Fruit fly (Drosophila melanogaster) whole organism, wandering third instar larva: ENCODE measurements around the gene CG17660.

Source experiments
- Abd-B ChIP-seq: fragments of >200 bp; optimal IDR thresholded peaks from 2 replicates; lab custom pipeline; 2017; ENCODE audit warnings: missing biosample characterization, missing genetic modification characterization
- CG32264 ChIP-seq: fragments of 200-800 bp; sonication (Bioruptor generic); optimal IDR thresholded peaks from 2 replicates; lab custom pipeline; 2016; ENCODE audit warnings: missing biosample characterization, missing genetic modification characterization
- CG9705 ChIP-seq: fragments of 200-800 bp; sonication (Bioruptor generic); optimal IDR thresholded peaks from 2 replicates; lab custom pipeline; 2018; ENCODE audit warnings: missing biosample characterization, mild to moderate bottlenecking, missing genetic modification characterization
- CrebA ChIP-seq: fragments of 200-800 bp; sonication (Bioruptor generic); optimal IDR thresholded peaks from 2 replicates; lab custom pipeline; 2016; ENCODE audit warnings: missing biosample characterization, mild to moderate bottlenecking, missing genetic modification characterization, borderline replicate concordance
- Dfd ChIP-seq: fragments of >200 bp; optimal IDR thresholded peaks from 2 replicates; lab custom pipeline; 2017; ENCODE audit warnings: missing biosample characterization, missing genetic modification characterization
- Dif ChIP-seq: fragments of 200-275, 200-300 bp; sonication (Bioruptor generic); optimal IDR thresholded peaks from 2 replicates; lab custom pipeline; 2018; ENCODE audit warnings: missing biosample characterization, missing genetic modification characterization; ENCODE audit not compliant: partially characterized antibody
- GATAd ChIP-seq: sonication (Bioruptor generic); optimal IDR thresholded peaks from 2 replicates; lab custom pipeline; 2016; ENCODE audit warnings: missing biosample characterization, missing genetic modification characterization
- HLH106 ChIP-seq: fragments of 200-800 bp; optimal IDR thresholded peaks from 3 replicates; lab custom pipeline; 2019; ENCODE audit warnings: missing biosample characterization, mild to moderate bottlenecking, missing genetic modification characterization, moderate library complexity
- Hnf4 ChIP-seq: fragments of 200-800 bp; sonication (Bioruptor generic); optimal IDR thresholded peaks from 2 replicates; lab custom pipeline; 2016; ENCODE audit warnings: missing biosample characterization, mild to moderate bottlenecking, missing genetic modification characterization
- Hr78 ChIP-seq: fragments of >200 bp; optimal IDR thresholded peaks from 2 replicates; lab custom pipeline; 2017; ENCODE audit warnings: missing biosample characterization, missing genetic modification characterization
- Hr83 ChIP-seq: fragments of 200-300 bp; sonication (Bioruptor generic); optimal IDR thresholded peaks from 2 replicates; lab custom pipeline; 2016; ENCODE audit warnings: missing biosample characterization, mild to moderate bottlenecking, missing genetic modification characterization, moderate library complexity; ENCODE audit not compliant: poor library complexity, severe bottlenecking
- Jra ChIP-seq: sonication (Bioruptor generic); optimal IDR thresholded peaks from 2 replicates; lab custom pipeline; 2016; ENCODE audit warnings: missing biosample characterization, missing genetic modification characterization
- Mio ChIP-seq: sonication (Bioruptor generic); optimal IDR thresholded peaks from 2 replicates; lab custom pipeline; 2016; ENCODE audit warnings: missing biosample characterization, missing genetic modification characterization
- Myc ChIP-seq: fragments of >200 bp; optimal IDR thresholded peaks from 2 replicates; lab custom pipeline; 2017
- N ChIP-seq: fragments of >200 bp; optimal IDR thresholded peaks from 2 replicates; lab custom pipeline; 2018; ENCODE audit warnings: missing biosample characterization, missing external identifiers, missing genetic modification characterization
- OdsH ChIP-seq: fragments of 200-800 bp; sonication (Bioruptor generic); optimal IDR thresholded peaks from 2 replicates; lab custom pipeline; 2016; ENCODE audit warnings: missing biosample characterization, mild to moderate bottlenecking, missing genetic modification characterization
- Rel ChIP-seq, 2 experiments: fragments of 200-800 bp; sonication (Bioruptor generic) in 1 of 2; optimal IDR thresholded peaks; 2 replicates in 1 of 2; 3 replicates in 1 of 2; lab custom pipeline; 2016 to 2019; ENCODE audit warnings: mild to moderate bottlenecking in 2 of 2, missing biosample characterization in 2 of 2, missing genetic modification characterization in 2 of 2, moderate library complexity in 1 of 2
- Sp1 ChIP-seq: fragments of 200-800 bp; sonication (Bioruptor generic); optimal IDR thresholded peaks from 3 replicates; lab custom pipeline; 2019; ENCODE audit warnings: missing biosample characterization, mild to moderate bottlenecking, missing genetic modification characterization, moderate library complexity
- Vsx2 ChIP-seq: fragments of 200-300, 225-300 bp; sonication (Bioruptor generic); optimal IDR thresholded peaks from 2 replicates; lab custom pipeline; 2018; ENCODE audit warnings: missing biosample characterization, missing genetic modification characterization; ENCODE audit not compliant: partially characterized antibody
- br ChIP-seq: fragments of 200-800 bp; sonication (Bioruptor generic); optimal IDR thresholded peaks from 2 replicates; lab custom pipeline; 2016; ENCODE audit warnings: missing biosample characterization, missing genetic modification characterization
- brk ChIP-seq: fragments of 200-800 bp; sonication (Bioruptor generic); optimal IDR thresholded peaks from 2 replicates; lab custom pipeline; 2016; ENCODE audit warnings: missing biosample characterization, mild to moderate bottlenecking, missing genetic modification characterization
- dl ChIP-seq, 2 experiments: fragments of 175-275, 200-275 bp in 1 of 2; fragments of 200-275 bp in 1 of 2; sonication (Bioruptor generic); optimal IDR thresholded peaks; lab custom pipeline; 2018; ENCODE audit warnings: mild to moderate bottlenecking in 2 of 2, missing biosample characterization in 2 of 2, missing genetic modification characterization in 2 of 2, moderate library complexity in 2 of 2; ENCODE audit not compliant: partially characterized antibody in 2 of 2, insufficient read depth in 1 of 2
- dmrt93B ChIP-seq: fragments of 200-800 bp; sonication (Bioruptor generic); optimal IDR thresholded peaks from 2 replicates; lab custom pipeline; 2018; ENCODE audit warnings: missing biosample characterization, mild to moderate bottlenecking, missing genetic modification characterization
- dsf ChIP-seq: sonication (Bioruptor generic); optimal IDR thresholded peaks from 2 replicates; lab custom pipeline; 2016; ENCODE audit warnings: missing biosample characterization, missing genetic modification characterization, borderline replicate concordance
- ey ChIP-seq: fragments of 200-800 bp; sonication (Bioruptor generic); optimal IDR thresholded peaks from 2 replicates; lab custom pipeline; 2016; ENCODE audit warnings: missing biosample characterization, missing genetic modification characterization
- foxo ChIP-seq, 2 experiments: fragments of 200-800 bp; sonication (Bioruptor generic); optimal IDR thresholded peaks; 2 replicates in 1 of 2; 3 replicates in 1 of 2; lab custom pipeline; 2016 to 2017; ENCODE audit warnings: missing biosample characterization in 2 of 2, missing genetic modification characterization in 2 of 2
- fru ChIP-seq: fragments of 200-800 bp; sonication (Bioruptor generic); optimal IDR thresholded peaks from 3 replicates; lab custom pipeline; 2016; ENCODE audit warnings: missing biosample characterization, mild to moderate bottlenecking, missing genetic modification characterization
- h ChIP-seq: fragments of 200-800 bp; sonication (Bioruptor generic); optimal IDR thresholded peaks from 3 replicates; lab custom pipeline; 2016; ENCODE audit warnings: missing biosample characterization, mild to moderate bottlenecking, missing genetic modification characterization
- jim ChIP-seq: fragments of 175-275, 200-325 bp; sonication (Bioruptor generic); optimal IDR thresholded peaks from 2 replicates; lab custom pipeline; 2016; ENCODE audit warnings: missing biosample characterization, mild to moderate bottlenecking, missing genetic modification characterization
- lola ChIP-seq: fragments of >200 bp; optimal IDR thresholded peaks from 2 replicates; lab custom pipeline; 2017; ENCODE audit warnings: missing biosample characterization, missing genetic modification characterization
- pan ChIP-seq: fragments of >200 bp; optimal IDR thresholded peaks from 2 replicates; lab custom pipeline; 2017
- psq ChIP-seq: fragments of 200-800 bp; sonication (Bioruptor generic); optimal IDR thresholded peaks from 3 replicates; lab custom pipeline; 2017; ENCODE audit warnings: missing biosample characterization, mild to moderate bottlenecking, missing genetic modification characterization, moderate library complexity
- rgr ChIP-seq: fragments of 200-800 bp; sonication (Bioruptor generic); optimal IDR thresholded peaks from 3 replicates; lab custom pipeline; 2016; ENCODE audit warnings: missing biosample characterization, mild to moderate bottlenecking, missing genetic modification characterization
- sage ChIP-seq: fragments of 200-800 bp; sonication (Bioruptor generic); optimal IDR thresholded peaks from 2 replicates; lab custom pipeline; 2016; ENCODE audit warnings: missing biosample characterization, mild to moderate bottlenecking, missing genetic modification characterization
- sv ChIP-seq: fragments of 200-800 bp; sonication (Bioruptor generic); optimal IDR thresholded peaks from 3 replicates; lab custom pipeline; 2016; ENCODE audit warnings: missing biosample characterization, missing genetic modification characterization
- tai ChIP-seq: sonication (Bioruptor generic); optimal IDR thresholded peaks from 2 replicates; lab custom pipeline; 2016; ENCODE audit warnings: missing biosample characterization, missing genetic modification characterization
- usp ChIP-seq: fragments of >200 bp; optimal IDR thresholded peaks from 2 replicates; lab custom pipeline; 2017; ENCODE audit warnings: missing biosample characterization, missing genetic modification characterization
- woc ChIP-seq: sonication (Bioruptor generic); optimal IDR thresholded peaks from 2 replicates; lab custom pipeline; 2016; ENCODE audit warnings: missing biosample characterization, mild to moderate bottlenecking, missing genetic modification characterization

CG17660 gene

DNA sequence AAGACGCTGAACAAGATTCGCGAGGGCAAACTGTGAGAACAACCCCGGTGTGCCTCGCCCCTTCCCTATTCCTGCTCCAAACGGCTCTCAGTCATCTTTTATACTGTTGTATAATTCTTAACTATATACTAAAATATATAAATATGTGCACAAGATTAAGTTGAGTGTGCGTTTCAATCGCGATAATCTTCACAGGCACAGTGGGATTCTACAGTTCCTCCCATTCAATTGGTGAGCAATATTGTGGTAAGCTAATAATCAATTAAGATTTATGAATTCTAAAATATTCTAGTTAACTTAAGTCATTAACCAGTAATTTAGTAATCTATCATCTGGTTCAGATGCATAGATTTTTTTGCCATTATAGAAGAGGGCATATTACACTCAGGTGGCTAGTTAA lies 20.7 kb upstream of the CG17660 start:
- TF ChIP-seq woc (GFP tag; lab: Kevin White, UChicago) = no peak
- TF ChIP-seq Sp1 (GFP tag; lab: Kevin White, UChicago) = peak; percentile 5
- no peak for TF ChIP-seq dsf (GFP tag; lab: Kevin White, UChicago)

DNA sequence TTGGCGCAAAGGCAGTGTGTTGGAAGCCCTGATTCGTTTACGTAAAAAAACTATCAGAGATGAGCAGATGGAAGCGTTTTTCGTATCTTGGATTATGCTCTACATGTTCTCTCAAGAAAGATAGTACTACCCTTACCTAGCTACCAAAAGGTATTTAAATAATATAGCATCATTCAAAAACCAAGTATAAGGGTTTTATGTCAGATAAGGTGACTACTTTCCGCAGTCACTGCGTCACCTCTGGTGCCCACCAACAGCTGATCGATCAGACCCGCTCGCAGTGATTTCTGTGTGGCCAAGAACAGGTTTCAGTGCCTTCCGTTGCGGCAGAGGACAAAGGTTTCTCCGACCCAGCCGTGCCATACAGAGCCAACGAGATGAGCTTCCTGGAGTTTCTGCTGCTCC lies 19.4 kb upstream of the CG17660 start, which contains the start of the genes Eno and CG31937:
Gene Eno (minus strand): TSS at position 30 of the 405 bp plus-strand sequence.
Gene CG31937 (plus strand): TSS at position 281 of the 405 bp plus-strand sequence.
- TF ChIP-seq Hr83 (GFP tag; lab: Kevin White, UChicago) = no peak
- no peak for TF ChIP-seq Rel (GFP tag; optimal IDR thresholded peaks at IDR 0.05; lab: Kevin White, UChicago)
- TF ChIP-seq Rel (tag; optimal IDR thresholded peaks at IDR 0.05; lab: Kevin White, UChicago) = peak; percentile 8
- TF ChIP-seq Hnf4 (GFP tag; lab: Kevin White, UChicago) = peak; percentile 68
- TF ChIP-seq CrebA (GFP tag; lab: Kevin White, UChicago) = no peak
- TF ChIP-seq sv (GFP tag; lab: Kevin White, UChicago) = peak; percentile 4
- TF ChIP-seq h = peak; percentile 47
- TF ChIP-seq GATAd = no peak
- peak; percentile 40 for TF ChIP-seq fru (GFP tag; lab: Kevin White, UChicago)
- TF ChIP-seq dmrt93B (GFP tag; lab: Kevin White, UChicago) = no peak
- TF ChIP-seq sage (GFP tag; lab: Kevin White, UChicago) = no peak
- peak; percentile 74 for TF ChIP-seq br
- peak; percentile 31 for TF ChIP-seq ey (GFP tag; lab: Kevin White, UChicago)
- TF ChIP-seq Mio = no peak
- TF ChIP-seq Hr78 (GFP tag; lab: Kevin White, UChicago) = no peak
- TF ChIP-seq tai = no peak
- no peak for TF ChIP-seq lola (GFP tag; lab: Kevin White, UChicago)
- peak; percentile 43 for TF ChIP-seq psq (GFP tag; lab: Kevin White, UChicago)
- TF ChIP-seq brk (GFP tag; lab: Kevin White, UChicago) = no peak
- no peak for TF ChIP-seq pan (lab: Kevin White, UChicago)
- no peak for TF ChIP-seq Vsx2
- TF ChIP-seq foxo (GFP tag; optimal IDR thresholded peaks at IDR 0.05; lab: Kevin White, UChicago) = peak in 1 of 2 experiments; percentile 48
- peak; percentile 63 for TF ChIP-seq Sp1 (GFP tag; lab: Kevin White, UChicago)
- peak; percentile 31 for TF ChIP-seq OdsH
- peak; percentile 76 for TF ChIP-seq Myc (lab: Kevin White, UChicago)
- TF ChIP-seq Abd-B (GFP tag; lab: Kevin White, UChicago) = no peak
- TF ChIP-seq CG32264 (GFP tag; lab: Kevin White, UChicago) = no peak
- TF ChIP-seq woc (GFP tag; lab: Kevin White, UChicago) = peak; percentile 79
- no peak for TF ChIP-seq dsf (GFP tag; lab: Kevin White, UChicago)
- no peak for TF ChIP-seq Dfd
- no peak for TF ChIP-seq usp (GFP tag; lab: Kevin White, UChicago)
- TF ChIP-seq Dif = peak; percentile 11
- TF ChIP-seq CG9705 = peak; percentile 8
- no peak for TF ChIP-seq dl (GFP tag; optimal IDR thresholded peaks at IDR 0.05; lab: Kevin White, UChicago; ENCODE audit: insufficient read depth in 1 of 2, partially characterized antibody in 2 of 2)
- TF ChIP-seq jim (GFP tag; lab: Kevin White, UChicago) = no peak
- no peak for TF ChIP-seq N
- TF ChIP-seq rgr (GFP tag; lab: Kevin White, UChicago) = peak; percentile 38
- peak; percentile 51 for TF ChIP-seq HLH106 (tag; lab: Kevin White, UChicago)
- no peak for TF ChIP-seq Jra (GFP tag; lab: Kevin White, UChicago)

DNA sequence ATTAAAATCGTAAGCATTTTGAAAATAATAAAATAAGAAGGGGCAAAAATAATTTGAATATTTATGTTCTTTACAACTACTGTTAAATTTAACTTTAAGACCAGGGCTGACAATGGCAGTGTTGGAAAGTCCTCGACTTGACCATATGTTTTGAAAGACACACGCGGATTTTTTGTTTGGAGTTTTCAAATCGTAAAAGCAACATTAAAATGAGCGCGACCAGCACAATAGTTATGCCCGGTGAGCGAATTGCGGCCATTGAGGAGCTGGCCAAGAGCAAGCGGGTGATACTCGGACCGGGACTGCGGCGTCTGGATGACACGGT lies 18.4 kb upstream of the CG17660 start, which contains the start of gene Rrp40:
Gene Rrp40 (plus strand): TSS at position 113 of the 325 bp plus-strand sequence.
- TF ChIP-seq h (no peak), sage (GFP tag; lab: Kevin White, UChicago) (peak; percentile 8)
